Worm (Caenorhabditis elegans): Measurements from ENCODE around the gene msp-19.

- TF ChIP-seq nhr-232 (tag; optimal IDR thresholded peaks at IDR 0.05) = no peak
- no peak for TF ChIP-seq dve-1 (tag; optimal IDR thresholded peaks at IDR 0.05)
- TF ChIP-seq ceh-6 (GFP tag; optimal IDR thresholded peaks at IDR 0.05) = no peak
- no peak for TF ChIP-seq ceh-14 (tag; optimal IDR thresholded peaks at IDR 0.05)
- TF ChIP-seq tbx-2 (tag; optimal IDR thresholded peaks at IDR 0.05) = no peak
- no peak for TF ChIP-seq ets-4 (tag; optimal IDR thresholded peaks at IDR 0.05)
Measured at ce11 chrIV:5224238-5224637, 36.2 kb upstream of the msp-19 start, which contains the start of gene Y59E9AL.8.
